Worm (Caenorhabditis elegans) whole organism, mixed stage, embryonic: ENCODE measurements around the gene str-47.

ENCODE experiments used
- M03D4.4 ChIP-seq: sonication (generic microtip); optimal IDR thresholded peaks from 2 replicates; lab custom pipeline; 2017; ENCODE audit warnings: mild to moderate bottlenecking, missing genetic modification characterization, missing compliant biosample characterization
- bed-3 ChIP-seq: fragments of 200-800 bp; sonication (Bioruptor generic); optimal IDR thresholded peaks from 3 replicates; lab custom pipeline; 2018; ENCODE audit warnings: mild to moderate bottlenecking, missing genetic modification characterization, moderate library complexity, missing compliant biosample characterization
- blmp-1 ChIP-seq: fragments of 150-350 bp; optimal IDR thresholded peaks from 2 replicates; lab custom pipeline; 2014; ENCODE audit warnings: missing biosample characterization, missing genetic modification characterization
- ceh-39 ChIP-seq: fragments of 150-350 bp; optimal IDR thresholded peaks from 2 replicates; lab custom pipeline; 2014; ENCODE audit warnings: missing biosample characterization, missing genetic modification characterization
- ceh-43 ChIP-seq: fragments of 200-800 bp; sonication (Bioruptor generic); optimal IDR thresholded peaks from 2 replicates; lab custom pipeline; 2018; ENCODE audit warnings: mild to moderate bottlenecking, missing genetic modification characterization, moderate library complexity, missing compliant biosample characterization
- ceh-83 ChIP-seq: fragments of 200-800 bp; sonication (Bioruptor generic); optimal IDR thresholded peaks from 2 replicates; lab custom pipeline; 2018; ENCODE audit warnings: mild to moderate bottlenecking, missing genetic modification characterization, missing compliant biosample characterization
- ces-1 ChIP-seq: fragments of 150-350 bp; optimal IDR thresholded peaks from 2 replicates; lab custom pipeline; 2014; ENCODE audit warnings: missing biosample characterization, missing genetic modification reagents, missing genetic modification characterization
- cnd-1 ChIP-seq: fragments of 200-800 bp; sonication (Bioruptor generic); optimal IDR thresholded peaks from 2 replicates; lab custom pipeline; 2018; ENCODE audit warnings: mild to moderate bottlenecking, missing genetic modification characterization, missing compliant biosample characterization
- drap-1 ChIP-seq: fragments of 200-800 bp; sonication (Bioruptor generic); optimal IDR thresholded peaks from 3 replicates; lab custom pipeline; 2018; ENCODE audit warnings: mild to moderate bottlenecking, missing genetic modification characterization, missing compliant biosample characterization
- elt-1 ChIP-seq: sonication (generic microtip); optimal IDR thresholded peaks from 2 replicates; lab custom pipeline; 2017; ENCODE audit warnings: missing genetic modification characterization, mild to moderate bottlenecking, missing compliant biosample characterization, antibody characterized with exemption, moderate library complexity, borderline replicate concordance; ENCODE audit not compliant: insufficient read depth
- elt-3 ChIP-seq: fragments of 150-350 bp; optimal IDR thresholded peaks from 2 replicates; lab custom pipeline; 2014; ENCODE audit warnings: missing biosample characterization, missing genetic modification characterization
- flh-1 ChIP-seq: fragments of 200-800 bp; sonication (Bioruptor generic); optimal IDR thresholded peaks from 2 replicates; lab custom pipeline; 2018; ENCODE audit warnings: mild to moderate bottlenecking, missing genetic modification characterization, moderate library complexity, missing compliant biosample characterization
- ham-2 ChIP-seq: fragments of 200-800 bp; sonication (Bioruptor generic); optimal IDR thresholded peaks from 2 replicates; lab custom pipeline; 2018; ENCODE audit warnings: mild to moderate bottlenecking, missing genetic modification characterization, missing compliant biosample characterization
- hlh-1 ChIP-seq: fragments of 150-350 bp; optimal IDR thresholded peaks from 2 replicates; lab custom pipeline; 2014; ENCODE audit warnings: missing biosample characterization, missing genetic modification reagents, missing genetic modification characterization
- lin-13 ChIP-seq: fragments of 150-350 bp; optimal IDR thresholded peaks from 2 replicates; lab custom pipeline; 2014; ENCODE audit warnings: missing biosample characterization, missing genetic modification characterization
- lin-32 ChIP-seq: fragments of 200-800 bp; sonication (Bioruptor generic); optimal IDR thresholded peaks from 2 replicates; lab custom pipeline; 2018; ENCODE audit warnings: mild to moderate bottlenecking, missing genetic modification characterization, missing compliant biosample characterization
- lsy-2 ChIP-seq: fragments of 150-350 bp; optimal IDR thresholded peaks from 2 replicates; lab custom pipeline; 2014; ENCODE audit warnings: missing biosample characterization, missing genetic modification characterization
- mep-1 ChIP-seq: fragments of 150-350 bp; optimal IDR thresholded peaks from 2 replicates; lab custom pipeline; 2017; ENCODE audit warnings: missing biosample characterization, missing genetic modification reagents, missing genetic modification characterization, inconsistent platforms
- mls-2 ChIP-seq: sonication (generic microtip); optimal IDR thresholded peaks from 2 replicates; lab custom pipeline; 2016; ENCODE audit warnings: mild to moderate bottlenecking, missing genetic modification characterization, moderate library complexity, missing compliant biosample characterization
- nhr-12 ChIP-seq: fragments of 150-350 bp; optimal IDR thresholded peaks from 2 replicates; lab custom pipeline; 2014; ENCODE audit warnings: missing biosample characterization, missing genetic modification characterization
- nhr-237 ChIP-seq: fragments of 150-350 bp; optimal IDR thresholded peaks from 2 replicates; lab custom pipeline; 2014; ENCODE audit warnings: missing biosample characterization, missing genetic modification characterization
- nhr-76 ChIP-seq: sonication (generic microtip); optimal IDR thresholded peaks from 2 replicates; lab custom pipeline; 2017; ENCODE audit warnings: missing biosample characterization, missing genetic modification characterization
- pha-4 ChIP-seq: fragments of 150-350 bp; optimal IDR thresholded peaks from 2 replicates; lab custom pipeline; 2018; ENCODE audit warnings: missing biosample characterization, missing genetic modification reagents, missing genetic modification characterization
- sem-2 ChIP-seq: fragments of 200-800 bp; sonication (Bioruptor generic); optimal IDR thresholded peaks from 2 replicates; lab custom pipeline; 2018; ENCODE audit warnings: mild to moderate bottlenecking, missing genetic modification characterization, missing compliant biosample characterization
- snpc-4 ChIP-seq: fragments of 150-350 bp; optimal IDR thresholded peaks from 2 replicates; lab custom pipeline; 2014; ENCODE audit warnings: missing biosample characterization, missing genetic modification characterization
- sptf-1 ChIP-seq: sonication (generic microtip); optimal IDR thresholded peaks from 2 replicates; lab custom pipeline; 2017; ENCODE audit warnings: mild to moderate bottlenecking, missing genetic modification characterization, moderate library complexity, missing compliant biosample characterization
- tbx-8 ChIP-seq: fragments of 200-800 bp; sonication (Bioruptor generic); optimal IDR thresholded peaks from 2 replicates; lab custom pipeline; 2018; ENCODE audit warnings: mild to moderate bottlenecking, missing genetic modification characterization, moderate library complexity, missing compliant biosample characterization
- unc-120 ChIP-seq: sonication (generic microtip); optimal IDR thresholded peaks from 2 replicates; lab custom pipeline; 2017; ENCODE audit warnings: missing genetic modification characterization, missing compliant biosample characterization; ENCODE audit not compliant: poor library complexity, severe bottlenecking
- unc-39 ChIP-seq: fragments of 150-350 bp; optimal IDR thresholded peaks from 2 replicates; lab custom pipeline; 2014; ENCODE audit warnings: missing biosample characterization, missing genetic modification characterization
- unc-62 ChIP-seq: fragments of 150-350 bp; optimal IDR thresholded peaks from 2 replicates; lab custom pipeline; 2014; ENCODE audit warnings: missing biosample characterization, missing genetic modification reagents, missing genetic modification characterization
- zip-8 ChIP-seq: fragments of 150-350 bp; optimal IDR thresholded peaks from 2 replicates; lab custom pipeline; 2014; ENCODE audit warnings: missing biosample characterization, missing genetic modification characterization
- ztf-11 ChIP-seq: fragments of 150-350 bp; optimal IDR thresholded peaks from 2 replicates; lab custom pipeline; 2014; ENCODE audit warnings: missing biosample characterization, missing genetic modification characterization

Gene str-47

DNA sequence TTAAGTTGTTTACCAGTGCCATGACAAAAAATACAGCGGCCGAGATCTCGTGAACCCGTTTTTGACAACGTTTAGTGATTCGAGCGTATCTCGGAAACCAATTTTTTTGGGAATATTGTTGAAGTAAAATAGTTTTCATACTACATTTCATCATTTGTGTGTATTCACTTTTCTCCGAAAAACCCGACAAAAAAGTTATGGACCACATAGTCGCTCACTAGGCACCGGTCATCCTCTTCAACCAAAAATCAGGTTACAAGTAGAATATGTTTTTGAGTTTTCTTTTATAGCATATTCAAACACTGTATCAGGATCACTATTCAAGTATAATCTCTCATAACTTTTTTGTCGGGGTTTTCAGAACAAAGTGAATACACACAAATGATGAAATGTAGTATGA is 3.8 kb upstream of the str-47 start:
- TF ChIP-seq nhr-237 (tag; lab: Kevin White, UChicago) (no peak), nhr-76 (no peak), mep-1 (tag; lab: Kevin White, UChicago) (no peak), pha-4 (tag; lab: Kevin White, UChicago) (no peak), flh-1 (GFP tag; lab: Kevin White, UChicago) (no peak), blmp-1 (tag; lab: Kevin White, UChicago) (no peak), ztf-11 (tag; lab: Kevin White, UChicago) (no peak), ceh-39 (tag; lab: Kevin White, UChicago) (no peak), zip-8 (tag; lab: Kevin White, UChicago) (no peak), nhr-12 (no peak), ham-2 (no peak)

ce11 chrV:7643416-7643815 is 2.1 kb upstream of the str-47 start, which contains the start of gene F07C4.11:
Gene F07C4.11, minus strand, starts transcription at chrV:7643516.
- TF ChIP-seq cnd-1, result no peak
- TF ChIP-seq hlh-1, result no peak
- no peak for TF ChIP-seq unc-62 (GFP tag; lab: Kevin White, UChicago)
- TF ChIP-seq lin-32, result no peak
- TF ChIP-seq mls-2 (tag; lab: Kevin White, UChicago), result no peak
- no peak for TF ChIP-seq mep-1 (tag; lab: Kevin White, UChicago)
- no peak for TF ChIP-seq nhr-12

ce11 chrV:7647147-7647546 is 1.6 kb downstream of the str-47 start:
- TF ChIP-seq unc-62 (GFP tag; lab: Kevin White, UChicago) (no peak), unc-39 (tag; lab: Kevin White, UChicago) (no peak), M03D4.4 (tag; lab: Kevin White, UChicago) (no peak), mep-1 (tag; lab: Kevin White, UChicago) (no peak), ceh-83 (GFP tag; lab: Kevin White, UChicago) (no peak), lsy-2 (tag; lab: Kevin White, UChicago) (no peak), elt-3 (tag; lab: Kevin White, UChicago) (no peak), nhr-76 (no peak), nhr-12 (no peak), mls-2 (tag; lab: Kevin White, UChicago) (no peak), ceh-43 (GFP tag; lab: Kevin White, UChicago) (no peak)

ce11 chrV:7649963-7650362 is 4.4 kb downstream of the str-47 start:
- no peak for TF ChIP-seq tbx-8 (GFP tag; lab: Kevin White, UChicago)
- no peak for TF ChIP-seq lsy-2 (tag; lab: Kevin White, UChicago)
- TF ChIP-seq drap-1 (GFP tag; lab: Kevin White, UChicago), result no peak
- TF ChIP-seq M03D4.4 (tag; lab: Kevin White, UChicago), result no peak
- TF ChIP-seq nhr-76, result no peak
- TF ChIP-seq mls-2 (tag; lab: Kevin White, UChicago), result no peak
- no peak for TF ChIP-seq ceh-39 (tag; lab: Kevin White, UChicago)
- no peak for TF ChIP-seq unc-120 (tag; lab: Kevin White, UChicago)
- TF ChIP-seq lin-32, result no peak
- no peak for TF ChIP-seq flh-1 (GFP tag; lab: Kevin White, UChicago)
- no peak for TF ChIP-seq ztf-11 (tag; lab: Kevin White, UChicago)
- no peak for TF ChIP-seq ceh-43 (GFP tag; lab: Kevin White, UChicago)
- no peak for TF ChIP-seq ces-1 (GFP tag; lab: Kevin White, UChicago)
- TF ChIP-seq sem-2 (GFP tag; lab: Kevin White, UChicago), result no peak
- no peak for TF ChIP-seq bed-3 (GFP tag; lab: Kevin White, UChicago)
- TF ChIP-seq nhr-12, result no peak
- no peak for TF ChIP-seq lin-13 (tag; lab: Kevin White, UChicago)
- no peak for TF ChIP-seq blmp-1 (tag; lab: Kevin White, UChicago)
- TF ChIP-seq nhr-237 (tag; lab: Kevin White, UChicago), result no peak
- TF ChIP-seq zip-8 (tag; lab: Kevin White, UChicago), result no peak

ce11 chrV:7651757-7652156 is 6.2 kb downstream of the str-47 start, which contains the start of gene srh-234:
Gene srh-234, minus strand, starts transcription at chrV:7651857.
- TF ChIP-seq nhr-76, result no peak
- TF ChIP-seq elt-3 (tag; lab: Kevin White, UChicago), result no peak
- TF ChIP-seq sptf-1 (tag; lab: Kevin White, UChicago), result no peak
- no peak for TF ChIP-seq unc-39 (tag; lab: Kevin White, UChicago)
- TF ChIP-seq nhr-237 (tag; lab: Kevin White, UChicago), result no peak
- TF ChIP-seq unc-62 (GFP tag; lab: Kevin White, UChicago), result no peak
- TF ChIP-seq snpc-4 (tag; lab: Kevin White, UChicago), result no peak
- TF ChIP-seq ceh-43 (GFP tag; lab: Kevin White, UChicago), result no peak
- TF ChIP-seq ceh-83 (GFP tag; lab: Kevin White, UChicago), result no peak
- TF ChIP-seq M03D4.4 (tag; lab: Kevin White, UChicago), result no peak
- TF ChIP-seq cnd-1, result no peak
- no peak for TF ChIP-seq sem-2 (GFP tag; lab: Kevin White, UChicago)
- no peak for TF ChIP-seq ham-2
- TF ChIP-seq lin-13 (tag; lab: Kevin White, UChicago), result no peak
- TF ChIP-seq unc-120 (tag; lab: Kevin White, UChicago), result no peak
- no peak for TF ChIP-seq zip-8 (tag; lab: Kevin White, UChicago)
- no peak for TF ChIP-seq elt-1 (tag; lab: Kevin White, UChicago)
